Worm (Caenorhabditis elegans) whole organism, L1 larva: Measurements from ENCODE around the gene leo-1.
A peak's percentile ranks its signal among the peaks of the same experiment; 100 is the strongest.

ENCODE experiments used
- hlh-4 ChIP-seq: sonication (generic microtip); optimal IDR thresholded peaks from 2 replicates; lab custom pipeline; 2016; ENCODE audit warnings: mild to moderate bottlenecking, missing genetic modification characterization, missing compliant biosample characterization
- lin-39 ChIP-seq: fragments of 150-350 bp; optimal IDR thresholded peaks from 2 replicates; lab custom pipeline; 2014; ENCODE audit warnings: missing biosample characterization, missing genetic modification reagents, missing genetic modification characterization
- mdl-1 ChIP-seq, 2 experiments: fragments of 150-350 bp; optimal IDR thresholded peaks; 2 replicates each; lab custom pipeline; 2014 to 2017; ENCODE audit warnings: missing biosample characterization in 2 of 2, missing genetic modification characterization in 2 of 2, inconsistent platforms in 1 of 2
- mep-1 ChIP-seq: fragments of 150-350 bp; optimal IDR thresholded peaks from 2 replicates; lab custom pipeline; 2014; ENCODE audit warnings: missing biosample characterization, missing genetic modification characterization
- nhr-11 ChIP-seq: fragments of 150-350 bp; optimal IDR thresholded peaks from 2 replicates; lab custom pipeline; 2014; ENCODE audit warnings: missing biosample characterization, missing genetic modification characterization
- snpc-4 ChIP-seq: fragments of 150-350 bp; optimal IDR thresholded peaks from 2 replicates; lab custom pipeline; 2014; ENCODE audit warnings: missing biosample characterization, missing genetic modification characterization
- tbx-2 ChIP-seq: sonication (generic microtip); optimal IDR thresholded peaks from 2 replicates; lab custom pipeline; 2016; ENCODE audit warnings: missing genetic modification characterization, missing compliant biosample characterization
- unc-62 ChIP-seq: fragments of 150-350 bp; optimal IDR thresholded peaks from 2 replicates; lab custom pipeline; 2014; ENCODE audit warnings: missing biosample characterization, missing genetic modification reagents, missing genetic modification characterization
- ztf-11 ChIP-seq, 2 experiments: sonication (generic microtip); optimal IDR thresholded peaks; 2 replicates each; lab custom pipeline; 2016 to 2017; ENCODE audit warnings: missing genetic modification characterization in 2 of 2, missing biosample characterization in 1 of 2, missing compliant biosample characterization in 1 of 2

DNA sequence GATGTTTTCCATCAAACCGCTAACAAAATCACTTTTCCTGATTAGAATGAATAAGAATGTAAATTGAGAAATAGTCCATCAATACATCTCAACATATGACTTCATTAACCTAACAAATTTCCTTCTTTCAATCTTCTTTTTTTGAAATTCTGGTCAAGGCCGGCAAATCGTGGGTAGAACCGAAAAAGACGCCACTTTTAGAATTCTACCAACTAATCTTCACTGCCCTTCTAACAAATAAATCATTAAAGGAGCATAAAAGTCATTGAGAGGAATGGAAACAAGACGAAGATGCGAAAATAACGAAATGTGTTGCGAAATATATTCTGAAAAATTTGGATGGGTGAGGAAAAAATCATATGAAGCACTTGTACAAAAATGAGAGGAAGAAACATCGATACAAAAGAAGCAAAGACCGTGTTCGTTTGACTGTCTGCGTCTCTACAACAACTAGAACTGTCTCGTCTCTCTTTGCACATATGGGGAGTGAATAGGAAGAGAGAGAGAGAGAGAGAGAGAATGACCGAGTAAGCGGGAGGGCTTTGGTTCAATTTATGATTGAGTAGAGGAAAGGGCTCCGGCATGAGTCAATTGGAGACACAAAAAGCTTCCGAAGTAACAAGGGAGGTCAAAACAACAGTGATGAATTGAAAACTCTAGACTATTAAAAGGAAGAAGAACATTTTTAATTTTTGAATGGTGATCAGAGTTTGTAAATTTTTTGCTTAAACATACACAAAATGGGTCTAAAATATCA, 34.8 kb upstream of the leo-1 start:
- TF ChIP-seq mdl-1 (tag; optimal IDR thresholded peaks at IDR 0.05; lab: Kevin White, UChicago) (no peak), ztf-11 (tag; optimal IDR thresholded peaks at IDR 0.05; lab: Kevin White, UChicago) (no peak), lin-39 (tag; lab: Kevin White, UChicago) (no peak), nhr-11 (no peak), hlh-4 (tag; lab: Kevin White, UChicago) (no peak), mep-1 (tag; lab: Kevin White, UChicago) (peak; percentile 34), snpc-4 (tag; lab: Kevin White, UChicago) (no peak), tbx-2 (tag; lab: Kevin White, UChicago) (no peak), unc-62 (no peak)
